Worm (Caenorhabditis elegans) whole organism, midembryonic: ENCODE measurements around the gene F35H10.6.

Source experiments
- cog-1 ChIP-seq: sonication (generic microtip); optimal IDR thresholded peaks from 2 replicates; lab custom pipeline; 2016; ENCODE audit warnings: missing genetic modification characterization, missing compliant biosample characterization
- flt-1 ChIP-seq: fragments of 200-800 bp; sonication (Bioruptor generic); IDR thresholded peaks from 2 replicates; pipeline ENCODE4 v1.3.6; 2022; ENCODE audit warnings: missing genetic modification characterization, missing compliant biosample characterization
- ztf-23 ChIP-seq: fragments of 200-800 bp; sonication (Bioruptor generic); IDR thresholded peaks from 2 replicates; pipeline ENCODE4 v1.3.6; 2022; ENCODE audit warnings: missing genetic modification reagents, missing genetic modification characterization, missing compliant biosample characterization

- TF ChIP-seq flt-1 (GFP tag; lab: Robert Waterston, UW) (no peak), ztf-23 (GFP tag; lab: Robert Waterston, UW) (no peak), cog-1 (tag; lab: Kevin White, UChicago) (no peak)
These were observed 39.9 kb downstream of the F35H10.6 start, which contains the start of gene lgc-6 for ce11 chrIV:8339636-8340035.
